Worm (Caenorhabditis elegans) whole organism, L4/young adult: ENCODE results near the gene lron-12.

Source experiments
- W03F9.2 ChIP-seq: fragments of 150-350 bp; optimal IDR thresholded peaks from 2 replicates; lab custom pipeline; 2014; ENCODE audit warnings: missing biosample characterization, missing genetic modification characterization
- dao-5 ChIP-seq: sonication (generic microtip); optimal IDR thresholded peaks from 2 replicates; lab custom pipeline; 2016; ENCODE audit warnings: missing genotype, missing genetic modification characterization, moderate library complexity, missing compliant biosample characterization
- him-1 ChIP-seq: sonication (generic microtip); optimal IDR thresholded peaks from 2 replicates; lab custom pipeline; 2016; ENCODE audit warnings: missing genotype, missing genetic modification reagents, missing genetic modification characterization, missing compliant biosample characterization

- no peak for TF ChIP-seq him-1 (tag; lab: Kevin White, UChicago)
- TF ChIP-seq dao-5 (tag; lab: Kevin White, UChicago) = no peak
- no peak for TF ChIP-seq W03F9.2 (tag; lab: Kevin White, UChicago)
Measured at ce11 chrIII:12124392-12124791, 6.1 kb upstream of the lron-12 start.
